Fruit fly (Drosophila melanogaster) whole organism, adult: ENCODE results near the gene Dus1.

Experiments used
- CG11617 ChIP-seq: fragments of 200-800 bp; sonication (Bioruptor generic); optimal IDR thresholded peaks from 2 replicates; lab custom pipeline; 2017; ENCODE audit warnings: mild to moderate bottlenecking, missing biosample characterization, missing genetic modification reagents, missing genetic modification characterization
- CG1620 ChIP-seq: fragments of 200-800 bp; sonication (Bioruptor generic); optimal IDR thresholded peaks from 2 replicates; lab custom pipeline; 2016; ENCODE audit warnings: missing biosample characterization, missing genetic modification characterization
- Clk ChIP-seq: fragments of 200-800 bp; sonication (Bioruptor generic); optimal IDR thresholded peaks from 2 replicates; lab custom pipeline; 2017; ENCODE audit warnings: missing biosample characterization, missing genetic modification characterization
- Mnt ChIP-seq: fragments of 200-800 bp; sonication (Bioruptor generic); optimal IDR thresholded peaks from 2 replicates; lab custom pipeline; 2016; ENCODE audit warnings: missing biosample characterization, mild to moderate bottlenecking, missing genetic modification characterization
- kay ChIP-seq: fragments of 200-800 bp; sonication (Bioruptor generic); peaks from one replicate; lab custom pipeline; 2016; ENCODE audit warnings: missing biosample characterization, missing genetic modification characterization, borderline replicate concordance
- tj ChIP-seq: fragments of 200-800 bp; sonication (Bioruptor generic); optimal IDR thresholded peaks from 3 replicates; lab custom pipeline; 2017; ENCODE audit warnings: missing biosample characterization, mild to moderate bottlenecking, missing genetic modification characterization, moderate library complexity
- toe ChIP-seq: fragments of 200-800 bp; sonication (Bioruptor generic); optimal IDR thresholded peaks from 2 replicates; lab custom pipeline; 2016; ENCODE audit warnings: missing biosample characterization, missing genetic modification characterization

- TF ChIP-seq CG11617, result no peak
- no peak for TF ChIP-seq tj (GFP tag; lab: Kevin White, UChicago)
- TF ChIP-seq kay (GFP tag; lab: Kevin White, UChicago), result no peak
- no peak for TF ChIP-seq Clk (GFP tag; lab: Kevin White, UChicago)
- no peak for TF ChIP-seq CG1620
- TF ChIP-seq Mnt (GFP tag; lab: Kevin White, UChicago), result no peak
- TF ChIP-seq toe (GFP tag; lab: Kevin White, UChicago), result no peak
Observed at dm6 chr2L:243819-244218, 27.7 kb downstream of the Dus1 start.
